Worm (Caenorhabditis elegans) whole organism, L2 larva: ENCODE results near the gene T15B7.14.

ENCODE experiments used
- ZK546.5 ChIP-seq: sonication (generic microtip); optimal IDR thresholded peaks from 2 replicates; lab custom pipeline; 2017; ENCODE audit warnings: missing biosample characterization, missing genetic modification characterization
- aly-2 ChIP-seq: fragments of 150-350 bp; optimal IDR thresholded peaks from 2 replicates; lab custom pipeline; 2014; ENCODE audit warnings: missing biosample characterization, missing genetic modification characterization
- blmp-1 ChIP-seq: sonication (generic microtip); optimal IDR thresholded peaks from 2 replicates; lab custom pipeline; 2017; ENCODE audit warnings: missing genetic modification characterization, mild to moderate bottlenecking, missing compliant biosample characterization, antibody characterized with exemption, moderate library complexity; ENCODE audit not compliant: insufficient read depth
- elt-1 ChIP-seq: fragments of 150-350 bp; optimal IDR thresholded peaks from 2 replicates; lab custom pipeline; 2014; ENCODE audit warnings: missing biosample characterization, missing genetic modification characterization
- elt-3 ChIP-seq: sonication (generic microtip); optimal IDR thresholded peaks from 2 replicates; lab custom pipeline; 2017; ENCODE audit warnings: missing biosample characterization, missing genetic modification characterization
- lin-13 ChIP-seq: fragments of 150-350 bp; optimal IDR thresholded peaks from 2 replicates; lab custom pipeline; 2014; ENCODE audit warnings: missing biosample characterization, missing genetic modification reagents, missing genetic modification characterization
- lsy-2 ChIP-seq, 2 experiments: fragments of 150-350 bp in 1 of 2; sonication (generic microtip) in 1 of 2; optimal IDR thresholded peaks; 2 replicates each; lab custom pipeline; 2014 to 2017; ENCODE audit warnings: missing biosample characterization in 2 of 2, missing genetic modification characterization in 2 of 2
- nhr-11 ChIP-seq: fragments of 150-350 bp; optimal IDR thresholded peaks from 2 replicates; lab custom pipeline; 2014; ENCODE audit warnings: missing biosample characterization, missing genetic modification characterization
- nhr-129 ChIP-seq: fragments of 150-350 bp; optimal IDR thresholded peaks from 2 replicates; lab custom pipeline; 2014; ENCODE audit warnings: missing biosample characterization, missing genetic modification characterization
- peb-1 ChIP-seq: fragments of 150-350 bp; optimal IDR thresholded peaks from 2 replicates; lab custom pipeline; 2014; ENCODE audit warnings: missing biosample characterization, missing genetic modification characterization
- unc-62 ChIP-seq: fragments of 150-350 bp; optimal IDR thresholded peaks from 2 replicates; lab custom pipeline; 2014; ENCODE audit warnings: missing biosample characterization, missing genetic modification reagents, missing genetic modification characterization

DNA sequence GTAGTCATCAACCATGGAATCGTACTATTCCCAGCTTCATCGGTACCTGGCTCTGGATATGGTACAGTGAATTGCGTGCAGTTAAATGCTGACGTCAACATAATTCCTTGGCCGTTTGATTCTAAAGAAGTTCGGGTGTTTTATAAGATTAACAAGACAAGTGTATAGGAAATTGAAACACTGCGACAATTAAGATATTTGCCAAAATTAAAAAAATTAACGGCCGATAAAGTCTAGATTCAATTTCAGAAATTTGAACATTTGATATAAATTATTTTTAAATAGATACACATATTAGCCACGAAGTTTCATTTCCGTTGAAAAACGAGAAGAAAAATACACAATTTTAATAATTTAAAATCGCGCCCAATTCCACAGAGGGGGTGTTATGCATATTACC lies 28.8 kb downstream of the T15B7.14 start, which contains the start of gene dmsr-12:
- TF ChIP-seq peb-1 (no peak), nhr-11 (tag; lab: Kevin White, UChicago) (no peak), lin-13 (GFP tag; lab: Kevin White, UChicago) (no peak), lsy-2 (tag; optimal IDR thresholded peaks at IDR 0.05; lab: Kevin White, UChicago) (no peak), unc-62 (GFP tag; lab: Kevin White, UChicago) (no peak), ZK546.5 (tag; lab: Kevin White, UChicago) (no peak), blmp-1 (tag; lab: Kevin White, UChicago) (no peak), nhr-129 (tag; lab: Kevin White, UChicago) (no peak), aly-2 (tag; lab: Kevin White, UChicago) (no peak), elt-1 (tag; lab: Kevin White, UChicago) (no peak), elt-3 (no peak)
